Worm (Caenorhabditis elegans) whole organism, L4 larva: Measurements from ENCODE around the gene Y45G5AM.6.

Source experiments
- dmd-6 ChIP-seq: fragments of 200-800 bp; sonication (Bioruptor generic); IDR thresholded peaks from 2 replicates; pipeline ENCODE4 v1.3.6; 2022; ENCODE audit warnings: missing genetic modification reagents, missing genetic modification characterization, missing compliant biosample characterization
- hlh-30 ChIP-seq: sonication (generic microtip); optimal IDR thresholded peaks from 2 replicates; lab custom pipeline; 2017; ENCODE audit warnings: antibody characterized with exemption, mild to moderate bottlenecking, missing genetic modification characterization, missing compliant biosample characterization; ENCODE audit not compliant: insufficient read depth
- nhr-237 ChIP-seq: sonication (generic microtip); optimal IDR thresholded peaks from 2 replicates; lab custom pipeline; 2017; ENCODE audit warnings: missing biosample characterization, missing genetic modification characterization

DNA sequence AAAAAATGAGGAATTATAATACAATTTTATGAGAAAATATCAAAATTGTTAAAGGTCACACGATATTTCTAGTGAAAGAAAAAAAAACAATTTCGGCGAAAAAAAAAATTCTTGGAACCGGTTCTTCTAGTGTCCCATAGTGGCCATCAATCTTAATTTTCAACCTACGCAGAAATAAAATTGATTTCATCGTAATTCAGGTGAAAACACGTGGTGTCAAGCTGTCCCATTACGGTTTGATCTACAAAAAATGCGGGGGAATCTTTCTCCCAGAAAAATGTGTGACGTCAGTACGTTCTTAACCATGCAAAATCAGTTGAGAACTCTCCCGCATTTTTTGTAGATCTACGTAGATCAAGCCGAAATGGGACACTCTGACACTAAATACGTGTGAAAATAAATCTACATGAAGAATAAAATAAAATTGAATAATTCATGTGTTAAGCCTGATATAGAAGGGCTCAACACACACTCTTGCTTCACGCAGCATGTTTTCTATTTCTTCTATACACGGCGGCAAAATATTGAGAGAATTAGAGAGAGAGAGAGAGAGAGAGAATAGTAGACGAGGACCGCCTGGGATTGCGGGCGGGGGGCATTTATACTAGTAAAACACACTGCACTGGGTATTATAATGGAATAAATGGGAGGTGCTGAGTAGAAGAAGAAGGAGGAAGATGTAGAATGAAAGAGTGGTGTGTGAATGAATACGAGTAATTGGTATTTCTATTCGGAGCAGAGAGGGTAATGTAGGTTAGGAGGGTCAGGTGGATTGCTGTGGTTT, 40.8 kb upstream of the Y45G5AM.6 start:
- TF ChIP-seq dmd-6 (GFP tag; lab: Robert Waterston, UW): peak; percentile 35; the same call in 1 of the 2 replicates
- no peak for TF ChIP-seq nhr-237 (tag; lab: Kevin White, UChicago)
- no peak for TF ChIP-seq hlh-30 (tag; lab: Kevin White, UChicago)
